Worm (Caenorhabditis elegans): ENCODE results near the gene ocam-1.

DNA sequence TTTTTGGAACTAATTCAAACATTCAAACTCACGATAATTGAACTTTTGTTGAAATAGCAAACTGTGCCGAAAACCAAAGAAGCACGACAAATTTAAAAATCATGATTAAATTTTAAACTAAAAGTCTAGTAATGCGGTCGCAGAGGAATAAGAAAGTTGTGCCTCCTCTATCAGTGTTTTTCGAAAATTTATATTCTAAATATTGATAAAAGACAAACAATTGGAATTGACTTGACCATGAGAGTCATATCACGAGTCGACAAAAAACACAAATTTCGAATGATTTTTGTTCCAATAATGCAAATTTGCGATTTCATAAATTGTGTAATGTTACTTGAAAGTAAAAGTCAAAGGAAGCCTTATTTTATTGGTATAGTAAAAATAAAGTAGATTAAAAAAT is 6.8 kb downstream of the ocam-1 start, which contains the start of gene cest-1.2:
- no peak for TF ChIP-seq nhr-90 (tag; optimal IDR thresholded peaks at IDR 0.05)
- TF ChIP-seq snpc-3.4 (tag; optimal IDR thresholded peaks at IDR 0.05) = no peak
- no peak for TF ChIP-seq snpc-4 (GFP tag; optimal IDR thresholded peaks at IDR 0.05)
- TF ChIP-seq snpc-4 (tag; optimal IDR thresholded peaks at IDR 0.05) = no peak
- no peak for TF ChIP-seq hsf-1 (GFP tag; IDR thresholded peaks at IDR 0.05)
- no peak for TF ChIP-seq Y53G8AR.9 (GFP tag; conservative IDR thresholded peaks at IDR 0.05)
- no peak for TF ChIP-seq ama-1 (optimal IDR thresholded peaks at IDR 0.05)
- no peak for TF ChIP-seq ama-1 (GFP tag; optimal IDR thresholded peaks at IDR 0.05)
- TF ChIP-seq unc-62 (GFP tag; optimal IDR thresholded peaks at IDR 0.05) = no peak
- TF ChIP-seq hmg-1.2 (GFP tag; IDR thresholded peaks at IDR 0.05) = no peak
- no peak for TF ChIP-seq unc-130 (GFP tag; optimal IDR thresholded peaks at IDR 0.05)
- TF ChIP-seq ceh-27 (GFP tag; optimal IDR thresholded peaks at IDR 0.05) = no peak
- TF ChIP-seq snpc-1.3 (tag; optimal IDR thresholded peaks at IDR 0.05; ENCODE audit: insufficient read depth) = no peak

All from whole organism, young adult.